Fruit fly (Drosophila melanogaster): Measurements from ENCODE around the gene Mst84Db.
A peak's percentile ranks its signal among the peaks of the same experiment; 100 is the strongest.

Gene Mst84Db

DNA sequence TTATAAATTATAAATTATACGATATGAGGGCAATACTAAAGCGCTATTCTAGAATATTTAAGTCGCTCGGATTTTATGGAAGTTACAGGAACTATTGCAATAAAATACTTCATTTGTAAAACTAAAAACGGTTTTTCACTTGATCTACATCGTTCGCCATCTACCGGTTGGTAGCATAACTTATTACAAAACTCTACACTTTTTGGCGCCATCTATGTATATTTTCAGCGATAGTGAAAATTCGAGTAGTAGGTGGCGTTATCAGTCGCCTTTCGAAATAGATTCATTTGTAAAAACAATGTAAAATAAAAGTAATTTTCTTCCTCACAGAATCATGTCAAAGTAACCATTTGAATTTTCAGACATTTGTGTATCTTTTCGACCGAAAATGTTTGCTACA is 19.0 kb downstream of the Mst84Db start, which contains the start of gene nxf4 (continued):
- TF ChIP-seq Elba2 (GFP tag; optimal IDR thresholded peaks at IDR 0.05) (peak; percentile 42), Hmx (GFP tag; optimal IDR thresholded peaks at IDR 0.05) (no peak), Antp (GFP tag; optimal IDR thresholded peaks at IDR 0.05) (peak; percentile 73), Spps (tag; optimal IDR thresholded peaks at IDR 0.05) (no peak), CG3407 (GFP tag; optimal IDR thresholded peaks at IDR 0.05) (peak; percentile 46), Myb (GFP tag; optimal IDR thresholded peaks at IDR 0.05) (peak; percentile 78), Doc2 (GFP tag; IDR thresholded peaks at IDR 0.05) (no peak; the same call in 1 of the 2 replicates), CG9727 (GFP tag; optimal IDR thresholded peaks at IDR 0.05) (peak; percentile 52), croc (GFP tag; conservative IDR thresholded peaks at IDR 0.05) (peak; percentile 51; the same call in 2 of the 3 replicates), tna (GFP tag; IDR thresholded peaks at IDR 0.05; ENCODE audit: partially characterized antibody) (no peak), CG10959 (GFP tag; IDR thresholded peaks at IDR 0.05) (peak; percentile 76), YL-1 (GFP tag; optimal IDR thresholded peaks at IDR 0.05) (no peak), crp (GFP tag; optimal IDR thresholded peaks at IDR 0.05) (peak in 1 of 2 experiments; percentile 19), CG18764 (GFP tag; optimal IDR thresholded peaks at IDR 0.05) (peak; percentile 75), schlank (tag; optimal IDR thresholded peaks at IDR 0.05) (no peak), CG17385 (GFP tag; optimal IDR thresholded peaks at IDR 0.05) (peak; percentile 22), CG1647 (GFP tag; optimal IDR thresholded peaks at IDR 0.05) (peak; percentile 62), HLH3B (GFP tag; IDR thresholded peaks at IDR 0.05) (peak; percentile 70; the same call in 1 of the 2 replicates), wdn (GFP tag; IDR thresholded peaks at IDR 0.05) (0 out of 2 replicates have a peak, but pooled peaks have one; percentile 18), CG12236 (GFP tag; optimal IDR thresholded peaks at IDR 0.05) (peak; percentile 0), CG1602 (GFP tag; optimal IDR thresholded peaks at IDR 0.05) (peak; percentile 81), shn (GFP tag; optimal IDR thresholded peaks at IDR 0.05) (peak; percentile 86), ERR (GFP tag; optimal IDR thresholded peaks at IDR 0.05) (peak; percentile 37), Taf1 (GFP tag; IDR thresholded peaks at IDR 0.05) (no peak), gro (GFP tag; optimal IDR thresholded peaks at IDR 0.05) (peak; percentile 73), ranshi (GFP tag; IDR thresholded peaks at IDR 0.05) (peak; percentile 66; the same call in 1 of the 2 replicates), Jarid2 (GFP tag; optimal IDR thresholded peaks at IDR 0.05) (peak; percentile 22), MBD-R2 (GFP tag; IDR thresholded peaks at IDR 0.05) (no peak), tx (GFP tag; optimal IDR thresholded peaks at IDR 0.05) (peak; percentile 68), CG4730 (GFP tag; IDR thresholded peaks at IDR 0.05) (peak; percentile 78), B-H1 (GFP tag; IDR thresholded peaks at IDR 0.05) (peak; percentile 43; the same call in 1 of the 3 replicates), CG17186 (GFP tag; optimal IDR thresholded peaks at IDR 0.05) (peak; percentile 8), vnd (GFP tag; IDR thresholded peaks at IDR 0.05; ENCODE audit: partially characterized antibody) (no peak), tio (GFP tag; optimal IDR thresholded peaks at IDR 0.05) (peak; percentile 54), CG18011 (GFP tag; optimal IDR thresholded peaks at IDR 0.05) (peak; percentile 24), Optix (GFP tag; IDR thresholded peaks at IDR 0.05) (peak; percentile 76), unc-4 (GFP tag; IDR thresholded peaks at IDR 0.05; ENCODE audit: partially characterized antibody) (no peak), CG1832 (GFP tag; optimal IDR thresholded peaks at IDR 0.05) (no peak), stwl (tag; optimal IDR thresholded peaks at IDR 0.05) (peak; percentile 73), chn (GFP tag; optimal IDR thresholded peaks at IDR 0.05) (peak; percentile 82), Mrtf (GFP tag; IDR thresholded peaks at IDR 0.05) (peak; percentile 61; the same call in 2 of the 3 replicates), CG11696 (GFP tag; IDR thresholded peaks at IDR 0.05) (no peak), amos (GFP tag; IDR thresholded peaks at IDR 0.05; ENCODE audit: partially characterized antibody) (peak; percentile 73), gt (GFP tag; IDR thresholded peaks at IDR 0.05) (no peak), CG34422 (GFP tag; IDR thresholded peaks at IDR 0.05) (peak; percentile 68), abd-A (tag; optimal IDR thresholded peaks at IDR 0.05) (no peak), Poxn (GFP tag; IDR thresholded peaks at IDR 0.05) (peak; percentile 29; the same call in 1 of the 2 replicates), CG10147 (GFP tag; optimal IDR thresholded peaks at IDR 0.05) (peak; percentile 58), dmrt11E (tag; optimal IDR thresholded peaks at IDR 0.05) (peak; percentile 75), CG6765 (GFP tag; optimal IDR thresholded peaks at IDR 0.05) (no peak), luna (GFP tag; optimal IDR thresholded peaks at IDR 0.05) (peak; percentile 77)
